Fruit fly (Drosophila melanogaster) whole organism: Measurements from ENCODE around the gene CG46309.

Source experiments
- CG8478 ChIP-seq: fragments of >200 bp; optimal IDR thresholded peaks from 2 replicates; lab custom pipeline; 2018; ENCODE audit warnings: inconsistent platforms
- Dll ChIP-seq: fragments of >200 bp; optimal IDR thresholded peaks from 2 replicates; lab custom pipeline; 2017
- EcR ChIP-seq, 2 experiments: fragments of >200 bp; optimal IDR thresholded peaks; 2 replicates each; lab custom pipeline; 2017; ENCODE audit warnings: missing biosample characterization in 2 of 2, missing genetic modification characterization in 2 of 2, missing genetic modification reagents in 2 of 2
- pan ChIP-seq: fragments of >200 bp; optimal IDR thresholded peaks from 2 replicates; lab custom pipeline; 2017
- psq ChIP-seq: fragments of >200 bp; optimal IDR thresholded peaks from 2 replicates; lab custom pipeline; 2017

dm6 chr2L:16234817-16235216 lies 16.8 kb downstream of the CG46309 start:
- TF ChIP-seq EcR (GFP tag; optimal IDR thresholded peaks at IDR 0.05; lab: Kevin White, UChicago) (no peak), psq (lab: Kevin White, UChicago) (no peak), Dll (no peak), pan (lab: Kevin White, UChicago) (no peak), CG8478 (lab: Kevin White, UChicago) (no peak)
